Fruit fly (Drosophila melanogaster): ENCODE measurements around the gene dati.

Gene dati

DNA sequence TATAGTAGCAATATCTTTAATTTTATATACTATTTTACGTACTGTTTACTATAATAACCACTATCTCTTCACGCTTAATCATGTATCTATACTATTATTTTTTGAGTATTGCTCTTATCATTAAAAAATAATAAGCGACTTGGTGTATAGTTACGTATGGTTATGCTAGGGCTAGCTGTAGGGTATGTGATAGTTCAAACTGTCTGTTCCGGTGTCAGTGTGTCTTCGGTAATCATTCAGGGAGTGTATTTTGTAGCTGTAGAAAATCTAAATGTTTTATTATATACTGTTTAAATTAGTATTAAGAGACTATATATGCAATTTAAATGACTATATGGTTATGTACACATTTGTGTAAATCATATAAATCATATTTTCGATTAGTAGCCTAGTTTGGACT, 950 bp downstream of the dati start:
- TF ChIP-seq Abd-B (GFP tag; optimal IDR thresholded peaks at IDR 0.05) = no peak
- no peak for TF ChIP-seq CG32264 (GFP tag; optimal IDR thresholded peaks at IDR 0.05)
- TF ChIP-seq tai (GFP tag; optimal IDR thresholded peaks at IDR 0.05) = no peak
- TF ChIP-seq CG9705 (GFP tag; optimal IDR thresholded peaks at IDR 0.05) = no peak
- TF ChIP-seq psq (GFP tag; optimal IDR thresholded peaks at IDR 0.05) = no peak

DNA sequence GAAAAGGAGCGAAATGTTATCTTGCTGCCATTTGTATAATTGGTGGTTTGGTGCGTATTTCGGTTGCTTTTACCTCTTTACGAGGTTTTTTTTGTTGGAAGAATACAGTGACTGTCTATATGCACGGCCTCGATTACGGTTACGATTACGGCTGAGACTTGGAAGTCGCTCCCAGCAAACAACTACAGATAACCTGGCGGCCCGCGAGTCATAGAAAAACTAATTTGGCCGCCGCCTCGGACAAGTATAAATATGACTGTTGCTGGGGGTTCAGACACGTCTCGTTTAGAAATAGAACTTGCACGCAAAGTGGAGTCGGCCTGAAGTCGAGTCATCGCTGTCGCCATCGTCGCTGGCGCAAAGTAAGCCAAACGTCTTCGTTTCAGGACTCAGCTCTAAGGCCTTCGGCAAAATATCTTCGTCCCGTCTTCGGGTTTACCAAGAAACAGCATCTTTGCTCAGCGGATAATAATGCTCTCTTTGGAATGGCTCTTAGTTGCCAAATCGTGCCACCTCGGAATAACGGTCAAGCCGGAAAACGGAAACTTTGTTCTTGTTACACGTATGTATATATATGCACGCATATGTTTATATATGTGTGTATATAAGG, 2.1 kb downstream of the dati start:
- TF ChIP-seq CG9705 (GFP tag; optimal IDR thresholded peaks at IDR 0.05) (no peak), GATAd (GFP tag; optimal IDR thresholded peaks at IDR 0.05) (no peak), Hr83 (GFP tag; optimal IDR thresholded peaks at IDR 0.05; ENCODE audit: poor library complexity, severe bottlenecking) (no peak), woc (GFP tag; optimal IDR thresholded peaks at IDR 0.05) (no peak), Jra (GFP tag; optimal IDR thresholded peaks at IDR 0.05) (no peak), Abd-B (GFP tag; optimal IDR thresholded peaks at IDR 0.05) (no peak), Hnf4 (GFP tag; optimal IDR thresholded peaks at IDR 0.05) (no peak), h (GFP tag; optimal IDR thresholded peaks at IDR 0.05) (no peak), dsf (GFP tag; optimal IDR thresholded peaks at IDR 0.05; ENCODE audit: borderline replicate concordance) (no peak)

DNA sequence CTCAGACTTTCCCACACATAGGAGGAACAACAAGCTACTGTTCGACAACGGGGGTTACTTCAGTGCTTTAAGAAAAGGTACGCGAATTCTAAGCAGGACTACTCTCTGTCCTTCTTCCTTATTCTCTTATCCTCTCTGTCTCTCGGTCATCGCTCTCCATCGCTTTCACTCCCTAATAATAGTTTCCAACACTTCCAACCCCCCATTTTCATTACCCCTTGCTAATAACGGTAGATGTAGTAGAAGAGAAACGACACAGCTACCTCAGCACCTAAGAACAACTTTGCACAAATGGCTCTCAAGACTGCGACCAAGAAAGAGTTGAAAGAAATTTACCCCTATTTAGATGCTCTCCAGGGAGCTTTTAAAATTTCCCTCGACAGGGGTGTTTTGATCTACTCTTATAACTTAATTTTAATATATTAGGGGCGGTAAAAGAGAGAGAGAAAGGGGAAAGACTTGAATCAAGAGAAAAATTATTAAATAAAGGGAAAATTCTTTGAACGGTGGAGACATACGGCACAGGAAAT, 6.6 kb downstream of the dati start:
- no peak for TF ChIP-seq Abd-B (GFP tag; optimal IDR thresholded peaks at IDR 0.05)
- TF ChIP-seq CG32264 (GFP tag; optimal IDR thresholded peaks at IDR 0.05) = no peak
- no peak for TF ChIP-seq Dif (GFP tag; optimal IDR thresholded peaks at IDR 0.05; ENCODE audit: partially characterized antibody)
- TF ChIP-seq psq (GFP tag; optimal IDR thresholded peaks at IDR 0.05) = no peak
- TF ChIP-seq sage (GFP tag; optimal IDR thresholded peaks at IDR 0.05) = no peak
- TF ChIP-seq tai (GFP tag; optimal IDR thresholded peaks at IDR 0.05) = no peak
- TF ChIP-seq CrebA (GFP tag; optimal IDR thresholded peaks at IDR 0.05; ENCODE audit: borderline replicate concordance) = no peak
- no peak for TF ChIP-seq Hr83 (GFP tag; optimal IDR thresholded peaks at IDR 0.05; ENCODE audit: poor library complexity, severe bottlenecking)
- no peak for TF ChIP-seq Mio (GFP tag; optimal IDR thresholded peaks at IDR 0.05)
- no peak for TF ChIP-seq brk (GFP tag; optimal IDR thresholded peaks at IDR 0.05)
- no peak for TF ChIP-seq dl (GFP tag; optimal IDR thresholded peaks at IDR 0.05; ENCODE audit: insufficient read depth in 1 of 2, partially characterized antibody in 2 of 2)
- TF ChIP-seq h (GFP tag; optimal IDR thresholded peaks at IDR 0.05) = no peak
- no peak for TF ChIP-seq fru (GFP tag; optimal IDR thresholded peaks at IDR 0.05)
- no peak for TF ChIP-seq Dfd (GFP tag; optimal IDR thresholded peaks at IDR 0.05)
- TF ChIP-seq OdsH (GFP tag; optimal IDR thresholded peaks at IDR 0.05) = no peak
- TF ChIP-seq Rel (GFP tag; optimal IDR thresholded peaks at IDR 0.05) = no peak
- no peak for TF ChIP-seq Rel (tag; optimal IDR thresholded peaks at IDR 0.05)
- no peak for TF ChIP-seq Sp1 (GFP tag; optimal IDR thresholded peaks at IDR 0.05)
- TF ChIP-seq dmrt93B (GFP tag; optimal IDR thresholded peaks at IDR 0.05) = no peak
- no peak for TF ChIP-seq GATAd (GFP tag; optimal IDR thresholded peaks at IDR 0.05)
- TF ChIP-seq pan (optimal IDR thresholded peaks at IDR 0.05) = no peak

DNA sequence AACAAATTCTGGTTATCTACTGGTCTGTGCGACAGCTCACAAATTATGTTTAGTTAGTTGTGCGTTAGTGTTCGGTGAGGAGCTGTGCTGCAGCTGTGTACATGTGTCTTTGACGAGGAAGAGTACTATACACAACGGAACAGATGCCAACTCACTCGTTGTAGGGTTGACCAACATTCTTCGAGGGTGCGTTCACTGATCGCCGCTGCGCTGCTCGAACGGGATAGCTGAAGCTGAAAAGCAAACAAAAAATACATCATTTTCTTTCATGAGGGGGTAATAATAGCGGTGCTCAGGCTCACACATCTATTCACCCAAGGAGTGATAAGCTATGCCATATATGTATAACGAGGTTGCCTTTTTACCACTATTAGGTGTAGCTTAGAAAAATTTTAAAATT, 8.7 kb downstream of the dati start:
- TF ChIP-seq OdsH (GFP tag; optimal IDR thresholded peaks at IDR 0.05) = no peak
- TF ChIP-seq br (GFP tag; optimal IDR thresholded peaks at IDR 0.05) = no peak
- no peak for TF ChIP-seq foxo (GFP tag; optimal IDR thresholded peaks at IDR 0.05)

DNA sequence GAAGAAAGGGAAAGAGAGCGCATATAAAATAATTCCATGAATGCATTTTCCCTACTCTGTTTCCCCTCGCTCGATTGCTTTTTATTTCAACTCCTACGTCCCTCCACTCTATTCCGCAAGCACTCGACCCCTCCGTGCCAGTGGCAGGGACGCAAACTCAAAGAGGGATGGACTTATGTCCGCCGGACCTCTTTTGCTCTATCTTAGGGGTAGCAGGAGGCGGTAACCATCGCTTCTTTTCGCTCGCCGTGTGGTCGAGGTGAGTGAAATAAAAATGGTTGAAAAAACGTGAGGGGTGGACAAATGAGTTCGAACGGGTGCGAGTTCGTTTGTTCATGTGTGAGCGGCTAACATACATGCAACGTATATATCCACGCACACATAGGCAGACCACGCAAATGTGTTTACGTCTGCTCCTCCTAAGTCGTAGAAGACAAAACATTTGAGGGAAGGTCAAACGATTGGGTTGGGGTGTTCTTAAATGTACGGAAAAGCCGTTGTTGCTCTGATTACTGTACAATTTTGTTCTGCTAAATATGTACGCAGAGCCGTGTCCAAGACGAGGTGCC, 10.1 kb downstream of the dati start:
- TF ChIP-seq woc (GFP tag; optimal IDR thresholded peaks at IDR 0.05) (no peak), sage (GFP tag; optimal IDR thresholded peaks at IDR 0.05) (no peak), br (GFP tag; optimal IDR thresholded peaks at IDR 0.05) (no peak), Hr78 (GFP tag; optimal IDR thresholded peaks at IDR 0.05) (no peak), pan (optimal IDR thresholded peaks at IDR 0.05) (no peak), sv (GFP tag; optimal IDR thresholded peaks at IDR 0.05) (no peak), jim (GFP tag; optimal IDR thresholded peaks at IDR 0.05) (no peak), foxo (GFP tag; optimal IDR thresholded peaks at IDR 0.05) (no peak), rgr (GFP tag; optimal IDR thresholded peaks at IDR 0.05) (no peak), GATAd (GFP tag; optimal IDR thresholded peaks at IDR 0.05) (no peak), N (GFP tag; optimal IDR thresholded peaks at IDR 0.05) (no peak), Jra (GFP tag; optimal IDR thresholded peaks at IDR 0.05) (no peak), Hr83 (GFP tag; optimal IDR thresholded peaks at IDR 0.05; ENCODE audit: poor library complexity, severe bottlenecking) (no peak), Hnf4 (GFP tag; optimal IDR thresholded peaks at IDR 0.05) (no peak), OdsH (GFP tag; optimal IDR thresholded peaks at IDR 0.05) (no peak), Vsx2 (GFP tag; optimal IDR thresholded peaks at IDR 0.05; ENCODE audit: partially characterized antibody) (no peak), Sp1 (GFP tag; optimal IDR thresholded peaks at IDR 0.05) (no peak), Myc (optimal IDR thresholded peaks at IDR 0.05) (no peak)
